Worm (Caenorhabditis elegans) whole organism, young adult: Measurements from ENCODE around the gene C04E6.8.

Experiments used
- akir-1 ChIP-seq: fragments of 200-800 bp; sonication (Bioruptor generic); optimal IDR thresholded peaks from 2 replicates; lab custom pipeline; 2018; ENCODE audit warnings: mild to moderate bottlenecking, missing genetic modification characterization, moderate library complexity, missing compliant biosample characterization
- cebp-1 ChIP-seq, 2 experiments: fragments of 200-800 bp in 1 of 2; sonication (Bioruptor generic) in 1 of 2; sonication (generic microtip) in 1 of 2; IDR thresholded peaks in 1 of 2; optimal IDR thresholded peaks in 1 of 2; 2 replicates each; pipeline versions ENCODE4 v1.3.6 to Lab custom; 2017 to 2022; ENCODE audit warnings: missing compliant biosample characterization in 2 of 2, missing genetic modification characterization in 2 of 2, mild to moderate bottlenecking in 1 of 2, missing genetic modification reagents in 1 of 2, moderate library complexity in 1 of 2
- pha-4 ChIP-seq: fragments of 150-350 bp; sonication (generic microtip); optimal IDR thresholded peaks from 2 replicates; lab custom pipeline; 2014; ENCODE audit warnings: missing biosample characterization, missing genetic modification reagents, missing genetic modification characterization
- snpc-4 ChIP-seq, 5 experiments: fragments of 150-350 bp in 1 of 5; sonication (generic microtip) in 4 of 5; optimal IDR thresholded peaks; 2 replicates each; lab custom pipeline; 2014 to 2018; ENCODE audit warnings: missing genetic modification characterization in 5 of 5, missing biosample characterization in 3 of 5, antibody characterized with exemption in 2 of 5, mild to moderate bottlenecking in 2 of 5, missing compliant biosample characterization in 2 of 5, missing genotype in 2 of 5, moderate library complexity in 2 of 5, missing genetic modification reagents in 1 of 5

DNA sequence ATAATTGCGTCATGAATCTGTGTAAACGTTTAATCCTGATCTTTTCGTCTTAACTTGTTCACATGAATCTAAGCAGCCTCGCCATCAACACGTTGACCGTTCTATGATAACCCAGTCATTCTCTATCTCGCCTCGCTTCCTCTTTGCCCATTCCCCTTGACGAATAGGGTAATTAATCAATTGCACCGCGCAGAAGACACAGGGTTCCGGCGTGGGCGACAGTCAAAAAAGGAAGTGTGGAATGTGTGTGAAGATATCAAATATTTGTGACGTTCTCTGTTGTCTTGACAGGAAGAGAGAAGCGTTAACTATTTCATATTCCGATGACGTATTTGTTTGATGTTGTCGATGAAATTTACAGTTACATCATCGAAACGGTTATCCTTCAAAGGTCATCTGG is 50.8 kb downstream of the C04E6.8 start:
- TF ChIP-seq cebp-1 (GFP tag; IDR thresholded peaks at IDR 0.05; lab: Robert Waterston, UW), result no peak
- TF ChIP-seq cebp-1 (tag; optimal IDR thresholded peaks at IDR 0.05; lab: Kevin White, UChicago), result peak; percentile 29
- TF ChIP-seq akir-1, result no peak
- no peak for TF ChIP-seq pha-4 (tag; lab: Kevin White, UChicago)
- TF ChIP-seq snpc-4 (GFP tag; optimal IDR thresholded peaks at IDR 0.05; lab: Kevin White, UChicago), result no peak
- TF ChIP-seq snpc-4 (tag; optimal IDR thresholded peaks at IDR 0.05; lab: Kevin White, UChicago), result peak in 1 of 4 experiments; percentile 5
